Fruit fly (Drosophila melanogaster) whole organism, embryonic: ENCODE results near the gene Kaz-m1.

Source experiments
- Adf1 ChIP-seq: fragments of 200-800 bp; sonication (Bioruptor generic); IDR thresholded peaks from 2 replicates; pipeline ENCODE4 v1.3.6; 2022; ENCODE audit warnings: missing biosample characterization, missing genetic modification characterization
- Atf3 ChIP-seq: fragments of 200-800 bp; sonication (Bioruptor generic); optimal IDR thresholded peaks from 3 replicates; lab custom pipeline; 2016; ENCODE audit warnings: missing biosample characterization, missing genetic modification characterization
- Awh ChIP-seq: fragments of 200-800 bp; sonication (Bioruptor generic); IDR thresholded peaks from 2 replicates; pipeline ENCODE4, ENCODE4 v1.3.6; 2022; ENCODE audit warnings: missing biosample characterization, missing genetic modification characterization
- CG10979 ChIP-seq: fragments of 200-800 bp; sonication (Bioruptor generic); optimal IDR thresholded peaks from 2 replicates; lab custom pipeline; 2018; ENCODE audit warnings: missing biosample characterization, mild to moderate bottlenecking, missing genetic modification characterization, moderate library complexity
- CG11696 ChIP-seq: fragments of 200-800 bp; sonication (Bioruptor generic); IDR thresholded peaks from 2 replicates; pipeline ENCODE4 v1.3.6; 2022; ENCODE audit warnings: missing biosample characterization, missing genetic modification characterization
- CG11723 ChIP-seq: fragments of 200-800 bp; sonication (Bioruptor generic); optimal IDR thresholded peaks from 2 replicates; lab custom pipeline; 2017; ENCODE audit warnings: missing biosample characterization, mild to moderate bottlenecking, missing genetic modification characterization
- CG14014 ChIP-seq: fragments of 200-800 bp; sonication (Bioruptor generic); IDR thresholded peaks from 2 replicates; pipeline ENCODE4 v1.3.6; 2022; ENCODE audit warnings: missing biosample characterization, missing genetic modification characterization
- CG1602 ChIP-seq: fragments of 200-800 bp; sonication (Bioruptor generic); optimal IDR thresholded peaks from 3 replicates; lab custom pipeline; 2016; ENCODE audit warnings: missing biosample characterization, missing genetic modification characterization
- CG17802 ChIP-seq: fragments of 200-800 bp; sonication (Bioruptor generic); optimal IDR thresholded peaks from 2 replicates; lab custom pipeline; 2018; ENCODE audit warnings: missing biosample characterization, mild to moderate bottlenecking, missing genetic modification characterization, moderate library complexity
- CG18764 ChIP-seq: fragments of 200-800 bp; sonication (Bioruptor generic); optimal IDR thresholded peaks from 3 replicates; lab custom pipeline; 2016; ENCODE audit warnings: missing biosample characterization, missing genetic modification characterization
- CG2202 ChIP-seq: fragments of 200-800 bp; sonication (Bioruptor generic); optimal IDR thresholded peaks from 2 replicates; lab custom pipeline; 2018; ENCODE audit warnings: missing biosample characterization, mild to moderate bottlenecking, missing genetic modification characterization
- CG2678 ChIP-seq: fragments of 200-800 bp; sonication (Bioruptor generic); optimal IDR thresholded peaks from 3 replicates; lab custom pipeline; 2019; ENCODE audit warnings: missing biosample characterization, mild to moderate bottlenecking, missing genetic modification characterization, moderate library complexity
- CG2712 ChIP-seq: fragments of 200-800 bp; optimal IDR thresholded peaks from 3 replicates; lab custom pipeline; 2019; ENCODE audit warnings: missing biosample characterization, mild to moderate bottlenecking, missing genetic modification characterization, moderate library complexity
- CG30403 ChIP-seq: fragments of 200-800 bp; sonication (Bioruptor generic); optimal IDR thresholded peaks from 3 replicates; lab custom pipeline; 2016; ENCODE audit warnings: missing biosample characterization, missing genetic modification characterization
- CG32532 ChIP-seq: fragments of 200-800 bp; sonication (Bioruptor generic); IDR thresholded peaks from 2 replicates; pipeline ENCODE4 v1.3.6; 2022; ENCODE audit warnings: missing biosample characterization, missing genetic modification characterization
- CG34376 ChIP-seq: fragments of 200-800 bp; sonication (Bioruptor generic); optimal IDR thresholded peaks from 2 replicates; lab custom pipeline; 2018; ENCODE audit warnings: missing biosample characterization, mild to moderate bottlenecking, missing genetic modification characterization
- CG4360 ChIP-seq: fragments of 200-800 bp; sonication (Bioruptor generic); IDR thresholded peaks from 2 replicates; pipeline ENCODE4 v1.3.6; 2022; ENCODE audit warnings: missing biosample characterization, missing genetic modification characterization
- CG7786 ChIP-seq: fragments of 200-800 bp; sonication (Bioruptor generic); optimal IDR thresholded peaks from 2 replicates; lab custom pipeline; 2016; ENCODE audit warnings: missing biosample characterization, missing genetic modification characterization
- CG8290 ChIP-seq, 3 experiments: fragments of 200-800 bp; sonication (Bioruptor generic); optimal IDR thresholded peaks; 2 replicates each; lab custom pipeline; 2016 to 2019; ENCODE audit warnings: missing biosample characterization in 3 of 3, missing genetic modification characterization in 3 of 3, mild to moderate bottlenecking in 2 of 3, moderate library complexity in 1 of 3
- CG8359 ChIP-seq: fragments of 200-800 bp; sonication (Bioruptor generic); optimal IDR thresholded peaks from 2 replicates; lab custom pipeline; 2017; ENCODE audit warnings: missing biosample characterization, mild to moderate bottlenecking, missing genetic modification characterization, borderline replicate concordance
- CG8765 ChIP-seq: fragments of 200-800 bp; sonication (Bioruptor generic); IDR thresholded peaks from 2 replicates; pipeline ENCODE4 v1.3.6; 2022; ENCODE audit warnings: missing biosample characterization, missing genetic modification characterization
- CG9437 ChIP-seq: fragments of 200-800 bp; sonication (Bioruptor generic); optimal IDR thresholded peaks from 2 replicates; lab custom pipeline; 2018; ENCODE audit warnings: missing biosample characterization, mild to moderate bottlenecking, missing genetic modification characterization
- CTCF ChIP-seq: fragments of 200-800 bp; sonication (Bioruptor generic); optimal IDR thresholded peaks from 2 replicates; lab custom pipeline; 2017; ENCODE audit warnings: missing biosample characterization, mild to moderate bottlenecking, missing genetic modification characterization, moderate library complexity
- Ets97D ChIP-seq: fragments of 200-800 bp; sonication (Bioruptor generic); optimal IDR thresholded peaks from 3 replicates; lab custom pipeline; 2016; ENCODE audit warnings: missing biosample characterization, missing genetic modification characterization
- Gsc ChIP-seq: fragments of 200-800 bp; sonication (Bioruptor generic); IDR thresholded peaks from 2 replicates; pipeline ENCODE4 v1.3.6; 2022; ENCODE audit warnings: missing biosample characterization, missing genetic modification characterization
- HmgZ ChIP-seq: fragments of 200-800 bp; sonication (Bioruptor generic); optimal IDR thresholded peaks from 2 replicates; lab custom pipeline; 2018; ENCODE audit warnings: missing biosample characterization, mild to moderate bottlenecking, missing genetic modification characterization
- Hmr ChIP-seq: fragments of 200-800 bp; sonication (Bioruptor generic); optimal IDR thresholded peaks from 3 replicates; lab custom pipeline; 2017; ENCODE audit warnings: mild to moderate bottlenecking, missing biosample characterization, missing genetic modification reagents, missing genetic modification characterization
- Lim3 ChIP-seq: fragments of 200-800 bp; sonication (Bioruptor generic); IDR thresholded peaks from 2 replicates; pipeline ENCODE4 v1.3.6; 2022; ENCODE audit warnings: missing biosample characterization, missing genetic modification characterization
- NK7.1 ChIP-seq: fragments of 200-800 bp; sonication (Bioruptor generic); optimal IDR thresholded peaks from 3 replicates; lab custom pipeline; 2016; ENCODE audit warnings: missing biosample characterization, missing genetic modification characterization
- al ChIP-seq: fragments of 200-800 bp; sonication (Bioruptor generic); IDR thresholded peaks from 2 replicates; pipeline ENCODE4 v1.3.6; 2022; ENCODE audit warnings: missing biosample characterization, missing genetic modification characterization
- bab2 ChIP-seq: fragments of 200-800 bp; sonication (Bioruptor generic); optimal IDR thresholded peaks from 2 replicates; lab custom pipeline; 2016; ENCODE audit warnings: missing biosample characterization, missing genetic modification characterization
- cad ChIP-seq: fragments of >200 bp; optimal IDR thresholded peaks from 2 replicates; lab custom pipeline; 2017; ENCODE audit warnings: missing biosample characterization, missing genetic modification characterization
- cg ChIP-seq: fragments of 200-800 bp; sonication (Bioruptor generic); optimal IDR thresholded peaks from 3 replicates; lab custom pipeline; 2019; ENCODE audit warnings: missing biosample characterization, mild to moderate bottlenecking, missing genetic modification characterization, moderate library complexity
- chn ChIP-seq: fragments of 200-800 bp; sonication (Bioruptor generic); optimal IDR thresholded peaks from 2 replicates; lab custom pipeline; 2016; ENCODE audit warnings: missing biosample characterization, missing genetic modification characterization
- danr ChIP-seq: fragments of 200-800 bp; sonication (Bioruptor generic); IDR thresholded peaks from 2 replicates; pipeline ENCODE4 v1.3.6; 2022; ENCODE audit warnings: missing biosample characterization, missing genetic modification characterization
- disco-r ChIP-seq: fragments of 200-800 bp; sonication (Bioruptor generic); optimal IDR thresholded peaks from 2 replicates; lab custom pipeline; 2016; ENCODE audit warnings: missing biosample characterization, missing genetic modification characterization
- esg ChIP-seq: fragments of 200-800 bp; sonication (Bioruptor generic); conservative IDR thresholded peaks from 2 replicates; pipeline ENCODE4 v1.3.6; 2022; ENCODE audit warnings: missing biosample characterization, missing genetic modification characterization
- eve ChIP-seq, 2 experiments: fragments of >200 bp; optimal IDR thresholded peaks; 2 replicates each; lab custom pipeline; 2017; ENCODE audit warnings: missing biosample characterization in 2 of 2, missing genetic modification characterization in 2 of 2
- gcm ChIP-seq: fragments of 200-800 bp; sonication (Bioruptor generic); optimal IDR thresholded peaks from 2 replicates; lab custom pipeline; 2019; ENCODE audit warnings: missing biosample characterization, mild to moderate bottlenecking, missing genetic modification characterization, moderate library complexity
- ind ChIP-seq: fragments of 200-800 bp; sonication (Bioruptor generic); optimal IDR thresholded peaks from 3 replicates; lab custom pipeline; 2016; ENCODE audit warnings: missing biosample characterization, missing genetic modification characterization
- luna ChIP-seq: fragments of 200-800 bp; sonication (Bioruptor generic); optimal IDR thresholded peaks from 2 replicates; lab custom pipeline; 2016; ENCODE audit warnings: missing biosample characterization, missing genetic modification characterization
- mam ChIP-seq: fragments of 200-800 bp; sonication (Bioruptor generic); optimal IDR thresholded peaks from 3 replicates; lab custom pipeline; 2016; ENCODE audit warnings: missing biosample characterization, missing genetic modification characterization
- onecut ChIP-seq: fragments of 200-800 bp; sonication (Bioruptor generic); IDR thresholded peaks from 2 replicates; pipeline ENCODE4 v1.3.6; 2022; ENCODE audit warnings: missing biosample characterization, missing genetic modification characterization
- otp ChIP-seq: fragments of 200-800 bp; sonication (Bioruptor generic); IDR thresholded peaks from 3 replicates; pipeline ENCODE4, ENCODE4 v1.3.6; 2022; ENCODE audit warnings: missing biosample characterization, missing genetic modification characterization
- pita ChIP-seq: fragments of 200-800 bp; sonication (Bioruptor generic); optimal IDR thresholded peaks from 2 replicates; lab custom pipeline; 2017; ENCODE audit warnings: missing biosample characterization, mild to moderate bottlenecking, missing genetic modification characterization
- pzg ChIP-seq: fragments of 200-800 bp; sonication (Bioruptor generic); optimal IDR thresholded peaks from 3 replicates; lab custom pipeline; 2018; ENCODE audit warnings: missing biosample characterization, mild to moderate bottlenecking, missing genetic modification characterization, moderate library complexity
- repo ChIP-seq: fragments of 200-800 bp; sonication (Bioruptor generic); optimal IDR thresholded peaks from 2 replicates; lab custom pipeline; 2016; ENCODE audit warnings: missing biosample characterization, missing genetic modification characterization
- sna ChIP-seq: fragments of 200-800 bp; sonication (Bioruptor generic); IDR thresholded peaks from 2 replicates; pipeline ENCODE4 v1.3.6; 2022; ENCODE audit warnings: missing biosample characterization, missing genetic modification characterization; ENCODE audit not compliant: partially characterized antibody
- tx ChIP-seq: fragments of 200-800 bp; sonication (Bioruptor generic); optimal IDR thresholded peaks from 2 replicates; lab custom pipeline; 2016; ENCODE audit warnings: missing biosample characterization, missing genetic modification characterization
- z ChIP-seq: fragments of 200-800 bp; sonication (Bioruptor generic); IDR thresholded peaks from 3 replicates; pipeline ENCODE4 v1.3.6; 2022; ENCODE audit warnings: missing biosample characterization, missing genetic modification characterization
- zen2 ChIP-seq: fragments of 200-800 bp; sonication (Bioruptor generic); IDR thresholded peaks from 3 replicates; pipeline ENCODE4 v1.3.6; 2022; ENCODE audit warnings: missing biosample characterization, missing genetic modification characterization; ENCODE audit not compliant: partially characterized antibody

The Kaz-m1 gene

DNA sequence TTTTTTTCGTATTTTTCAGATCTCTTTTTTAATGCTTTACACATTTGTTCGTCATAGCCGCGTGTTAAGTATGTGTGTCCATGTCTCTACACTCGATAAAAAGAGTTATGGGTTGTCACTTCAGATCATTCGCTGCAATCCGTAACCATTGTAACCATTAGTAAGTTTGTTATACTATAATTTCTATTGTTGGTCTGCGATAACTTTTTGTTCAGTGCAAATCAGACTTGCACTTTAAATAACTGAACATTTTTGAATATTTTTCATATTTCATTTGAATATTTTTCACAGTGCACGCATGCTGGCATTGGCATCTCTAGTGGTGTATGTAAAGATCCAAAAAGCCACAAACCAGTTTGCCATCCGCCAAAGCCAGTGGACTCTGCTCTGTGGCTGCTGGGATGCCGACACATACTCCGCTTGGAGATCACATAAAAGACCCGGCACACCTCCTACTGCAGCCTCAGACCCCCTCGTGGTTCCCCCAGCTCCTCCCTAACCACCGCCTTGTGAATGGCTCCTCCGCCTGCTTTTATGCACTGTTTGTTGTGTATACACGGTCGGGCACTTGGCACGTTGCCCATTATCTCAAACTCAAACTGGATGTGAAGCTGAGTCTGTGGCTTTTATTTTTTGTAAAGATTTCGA, 5.5 kb upstream of the Kaz-m1 start (continued):
- TF ChIP-seq CG8290 (GFP tag; optimal IDR thresholded peaks at IDR 0.05; lab: Kevin White, UChicago) (peak; percentile 74), CG8290 (tag; optimal IDR thresholded peaks at IDR 0.05; lab: Kevin White, UChicago) (peak in 1 of 2 experiments; percentile 86), CG1602 (GFP tag; lab: Kevin White, UChicago) (peak; percentile 86), mam (peak; percentile 87), cg (GFP tag; lab: Kevin White, UChicago) (peak; percentile 46), HmgZ (tag; lab: Kevin White, UChicago) (peak; percentile 77), danr (GFP tag; lab: Robert Waterston, UW) (peak; percentile 72), tx (peak; percentile 87), CG11696 (peak; percentile 65), CG10979 (tag; lab: Kevin White, UChicago) (peak; percentile 91), CG8359 (GFP tag; lab: Kevin White, UChicago) (peak; percentile 71), onecut (peak; percentile 72), pzg (GFP tag; lab: Kevin White, UChicago) (no peak), Gsc (peak; percentile 67), CG14014 (GFP tag; lab: Robert Waterston, UW) (peak; percentile 80), Ets97D (GFP tag; lab: Kevin White, UChicago) (peak; percentile 37), z (GFP tag; lab: Robert Waterston, UW) (no peak), luna (GFP tag; lab: Kevin White, UChicago) (peak; percentile 55), Awh (GFP tag; lab: Robert Waterston, UW) (peak; percentile 89), zen2 (GFP tag; lab: Robert Waterston, UW) (no peak), Atf3 (GFP tag; lab: Kevin White, UChicago) (peak; percentile 84), CG17802 (tag; lab: Kevin White, UChicago) (peak; percentile 75), CG9437 (GFP tag; lab: Kevin White, UChicago) (peak; percentile 83), ind (GFP tag; lab: Kevin White, UChicago) (peak; percentile 87), CG34376 (GFP tag; lab: Kevin White, UChicago) (no peak), CTCF (GFP tag; lab: Kevin White, UChicago) (peak; percentile 48), Adf1 (GFP tag; lab: Robert Waterston, UW) (no peak), chn (GFP tag; lab: Kevin White, UChicago) (peak; percentile 89), sna (no peak), otp (GFP tag; lab: Robert Waterston, UW) (peak; percentile 48; the same call in 1 of the 3 replicates), cad (GFP tag; lab: Kevin White, UChicago) (no peak), CG2712 (tag; lab: Kevin White, UChicago) (peak; percentile 95), CG18764 (GFP tag; lab: Kevin White, UChicago) (peak; percentile 84), CG2678 (peak; percentile 91), CG2202 (tag; lab: Kevin White, UChicago) (peak; percentile 88), al (peak; percentile 67), NK7.1 (GFP tag; lab: Kevin White, UChicago) (peak; percentile 80), repo (peak; percentile 80), pita (GFP tag; lab: Kevin White, UChicago) (no peak), esg (GFP tag; lab: Robert Waterston, UW) (peak; percentile 91), CG4360 (GFP tag; lab: Robert Waterston, UW) (peak; percentile 66), gcm (GFP tag; lab: Kevin White, UChicago) (peak; percentile 83), bab2 (GFP tag; lab: Kevin White, UChicago) (peak; percentile 88), CG7786 (GFP tag; lab: Kevin White, UChicago) (peak; percentile 84), disco-r (GFP tag; lab: Kevin White, UChicago) (peak; percentile 84), Hmr (GFP tag; lab: Kevin White, UChicago) (peak; percentile 78), CG8765 (GFP tag; lab: Robert Waterston, UW) (0 out of 2 replicates have a peak, but pooled peaks have one; percentile 53), Lim3 (GFP tag; lab: Robert Waterston, UW) (peak; percentile 72), CG32532 (GFP tag; lab: Robert Waterston, UW) (peak; percentile 87), eve (GFP tag; optimal IDR thresholded peaks at IDR 0.05; lab: Kevin White, UChicago) (no peak), CG30403 (GFP tag; lab: Kevin White, UChicago) (peak; percentile 92), CG11723 (peak; percentile 79)
